Worm (Caenorhabditis elegans): ENCODE measurements around the gene Y50D4A.6.

DNA sequence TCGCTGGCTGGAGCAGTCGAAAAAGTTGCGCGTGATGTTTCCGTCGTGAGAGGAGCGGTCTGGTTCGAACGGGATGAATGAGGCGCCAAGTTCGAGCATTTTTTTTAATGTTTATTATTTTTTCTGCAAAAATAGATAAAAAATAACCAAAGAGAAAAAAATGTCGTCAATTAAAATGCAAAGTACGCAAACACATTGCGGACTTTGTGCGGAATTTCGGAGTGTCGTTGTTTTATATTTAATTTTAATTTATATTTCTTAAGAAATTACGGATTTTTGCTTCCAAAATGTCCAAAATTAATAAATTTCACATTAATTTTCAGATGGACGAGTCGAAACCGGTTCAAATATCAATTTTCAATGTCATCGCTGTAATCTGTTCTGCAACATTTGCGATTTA is 3.1 kb downstream of the Y50D4A.6 start, which contains the start of the genes wrb-1 and Y50D4A.4:
- TF ChIP-seq him-1 (tag; optimal IDR thresholded peaks at IDR 0.05) (no peak), dao-5 (tag; optimal IDR thresholded peaks at IDR 0.05) (no peak)
